Worm (Caenorhabditis elegans): ENCODE results near the gene math-19.
"Not testable (repeated sequence)": the region's sequence is repeated elsewhere in the genome, so short reads cannot be mapped to it uniquely, and the experiment has no call there.

The math-19 gene

ce11 chrII:2031852-2032251 lies 33.2 kb downstream of the math-19 start, which contains the start of gene bath-5:
Gene bath-5 (minus strand): TSS chrII:2031952.
- TF ChIP-seq hmg-4 (GFP tag; optimal IDR thresholded peaks at IDR 0.05) (no peak), F13C5.2 (tag; optimal IDR thresholded peaks at IDR 0.05) (no peak), pes-1 (GFP tag; IDR thresholded peaks at IDR 0.05) (no peak), aly-1 (tag; optimal IDR thresholded peaks at IDR 0.05) (no peak), ceh-13 (GFP tag; optimal IDR thresholded peaks at IDR 0.05) (no peak), flt-1 (GFP tag; IDR thresholded peaks at IDR 0.05) (no peak), ceh-36 (tag; optimal IDR thresholded peaks at IDR 0.05) (no peak), ets-7 (tag; optimal IDR thresholded peaks at IDR 0.05) (no peak), hnd-1 (tag; optimal IDR thresholded peaks at IDR 0.05) (no peak), ama-1 (optimal IDR thresholded peaks at IDR 0.05) (no peak), tbx-11 (GFP tag; IDR thresholded peaks at IDR 0.05) (no peak), scrt-1 (GFP tag; IDR thresholded peaks at IDR 0.05) (no peak)

- TF ChIP-seq tbx-11 (GFP tag; IDR thresholded peaks at IDR 0.05); tbx-37 (GFP tag; conservative IDR thresholded peaks at IDR 0.05); F13C5.2 (tag; optimal IDR thresholded peaks at IDR 0.05): not testable (repeated sequence)
Observed at ce11 chrII:2032282-2032681, 33.6 kb downstream of the math-19 start, which contains the start of gene btb-4. Gene btb-4 (plus strand): TSS chrII:2032316.

- TF ChIP-seq aly-1 (tag; optimal IDR thresholded peaks at IDR 0.05) (no peak), ceh-36 (tag; optimal IDR thresholded peaks at IDR 0.05) (no peak), pes-1 (GFP tag; IDR thresholded peaks at IDR 0.05) (no peak), B0310.2 (tag; optimal IDR thresholded peaks at IDR 0.05) (no peak), ama-1 (optimal IDR thresholded peaks at IDR 0.05) (no peak), hnd-1 (tag; optimal IDR thresholded peaks at IDR 0.05) (no peak), scrt-1 (GFP tag; IDR thresholded peaks at IDR 0.05) (no peak), F13C5.2 (tag; optimal IDR thresholded peaks at IDR 0.05) (no peak), sea-1 (GFP tag; conservative IDR thresholded peaks at IDR 0.05) (no peak), tra-4 (tag; optimal IDR thresholded peaks at IDR 0.05) (no peak), ceh-13 (GFP tag; optimal IDR thresholded peaks at IDR 0.05) (no peak), ets-7 (tag; optimal IDR thresholded peaks at IDR 0.05) (no peak), tbx-37 (GFP tag; conservative IDR thresholded peaks at IDR 0.05) (no peak)
Observed at ce11 chrII:2033286-2033685, 34.6 kb downstream of the math-19 start, which contains the start of gene F59H6.14. Gene F59H6.14 (plus strand): TSS chrII:2033586.

ce11 chrII:2039288-2039687 lies 40.6 kb downstream of the math-19 start, which contains the start of gene bath-19:
Gene bath-19 (minus strand): TSS chrII:2039388.
- TF ChIP-seq ets-7 (tag; optimal IDR thresholded peaks at IDR 0.05) (no peak), ceh-36 (tag; optimal IDR thresholded peaks at IDR 0.05) (no peak), ama-1 (optimal IDR thresholded peaks at IDR 0.05) (no peak), hnd-1 (tag; optimal IDR thresholded peaks at IDR 0.05) (no peak), tra-4 (tag; optimal IDR thresholded peaks at IDR 0.05) (no peak), hmbx-1 (tag; optimal IDR thresholded peaks at IDR 0.05) (no peak), B0310.2 (tag; optimal IDR thresholded peaks at IDR 0.05) (no peak), F13C5.2 (tag; optimal IDR thresholded peaks at IDR 0.05) (no peak), sea-1 (GFP tag; conservative IDR thresholded peaks at IDR 0.05) (no peak), aly-1 (tag; optimal IDR thresholded peaks at IDR 0.05) (no peak), scrt-1 (GFP tag; IDR thresholded peaks at IDR 0.05) (no peak), pes-1 (GFP tag; IDR thresholded peaks at IDR 0.05) (no peak), flt-1 (GFP tag; IDR thresholded peaks at IDR 0.05) (no peak), hmg-4 (GFP tag; optimal IDR thresholded peaks at IDR 0.05) (no peak)

ce11 chrII:2042447-2042846 lies 43.8 kb downstream of the math-19 start, which contains the start of gene bath-20:
Gene bath-20 (minus strand): TSS chrII:2042547.
- TF ChIP-seq ceh-36 (tag; optimal IDR thresholded peaks at IDR 0.05): no peak
- TF ChIP-seq aly-1 (tag; optimal IDR thresholded peaks at IDR 0.05): no peak
- no peak for TF ChIP-seq pes-1 (GFP tag; IDR thresholded peaks at IDR 0.05)
- TF ChIP-seq ets-7 (tag; optimal IDR thresholded peaks at IDR 0.05): no peak
- no peak for TF ChIP-seq tbx-11 (GFP tag; IDR thresholded peaks at IDR 0.05)
- TF ChIP-seq flt-1 (GFP tag; IDR thresholded peaks at IDR 0.05): no peak
- no peak for TF ChIP-seq tbx-37 (GFP tag; conservative IDR thresholded peaks at IDR 0.05)
- no peak for TF ChIP-seq ceh-13 (GFP tag; optimal IDR thresholded peaks at IDR 0.05)
- TF ChIP-seq ama-1 (optimal IDR thresholded peaks at IDR 0.05): no peak
- TF ChIP-seq tra-4 (tag; optimal IDR thresholded peaks at IDR 0.05): no peak
- no peak for TF ChIP-seq sea-1 (GFP tag; conservative IDR thresholded peaks at IDR 0.05)
- TF ChIP-seq hnd-1 (tag; optimal IDR thresholded peaks at IDR 0.05): no peak
- no peak for TF ChIP-seq hmg-4 (GFP tag; optimal IDR thresholded peaks at IDR 0.05)
- no peak for TF ChIP-seq hmbx-1 (tag; optimal IDR thresholded peaks at IDR 0.05)
- no peak for TF ChIP-seq F13C5.2 (tag; optimal IDR thresholded peaks at IDR 0.05)
- TF ChIP-seq scrt-1 (GFP tag; IDR thresholded peaks at IDR 0.05): no peak
- TF ChIP-seq B0310.2 (tag; optimal IDR thresholded peaks at IDR 0.05): no peak

ce11 chrII:2045505-2045904 lies 46.8 kb downstream of the math-19 start, which contains the start of gene bath-24:
Gene bath-24 (minus strand): TSS chrII:2045605.
- TF ChIP-seq sea-1 (GFP tag; conservative IDR thresholded peaks at IDR 0.05) (no peak), ets-7 (tag; optimal IDR thresholded peaks at IDR 0.05) (no peak), scrt-1 (GFP tag; IDR thresholded peaks at IDR 0.05) (no peak), hmg-4 (GFP tag; optimal IDR thresholded peaks at IDR 0.05) (no peak), aly-1 (tag; optimal IDR thresholded peaks at IDR 0.05) (no peak), hmbx-1 (tag; optimal IDR thresholded peaks at IDR 0.05) (no peak), B0310.2 (tag; optimal IDR thresholded peaks at IDR 0.05) (no peak), ama-1 (optimal IDR thresholded peaks at IDR 0.05) (no peak), flt-1 (GFP tag; IDR thresholded peaks at IDR 0.05) (no peak), ceh-36 (tag; optimal IDR thresholded peaks at IDR 0.05) (no peak), tbx-37 (GFP tag; conservative IDR thresholded peaks at IDR 0.05) (no peak), hnd-1 (tag; optimal IDR thresholded peaks at IDR 0.05) (no peak), pes-1 (GFP tag; IDR thresholded peaks at IDR 0.05) (no peak), ceh-13 (GFP tag; optimal IDR thresholded peaks at IDR 0.05) (no peak)

- TF ChIP-seq flt-1 (GFP tag; IDR thresholded peaks at IDR 0.05); F13C5.2 (tag; optimal IDR thresholded peaks at IDR 0.05); ceh-13 (GFP tag; optimal IDR thresholded peaks at IDR 0.05): not testable (repeated sequence)
Observed at ce11 chrII:2046556-2046955, 47.9 kb downstream of the math-19 start, which contains the start of gene math-1. Gene math-1 (minus strand): TSS chrII:2046656.

Measured in whole organism, early embryonic.